Fruit fly (Drosophila melanogaster): ENCODE data around the gene Ipk2.

Gene Ipk2

DNA sequence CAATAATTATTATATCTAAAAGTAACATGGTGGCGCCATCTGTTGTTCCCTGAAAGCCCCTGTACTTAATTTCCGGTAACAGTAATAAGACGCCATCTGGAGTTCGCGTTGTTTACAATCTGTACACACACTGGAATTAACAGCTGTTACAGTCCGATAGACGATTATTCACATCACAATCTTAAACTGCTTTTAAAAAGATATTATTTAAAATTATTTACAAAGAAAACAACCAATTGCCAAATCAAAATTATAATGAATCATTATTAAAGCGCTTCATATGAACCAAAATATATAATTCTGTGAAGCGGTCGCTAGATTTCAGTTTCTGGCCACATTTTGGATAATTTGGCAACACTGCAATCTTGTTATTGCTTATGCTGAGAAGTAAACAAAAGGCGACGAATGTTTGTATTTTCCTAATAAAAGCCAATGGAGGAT lies 28.4 kb upstream of the Ipk2 start, which contains the start of gene CG13689 (continued):
- no peak for TF ChIP-seq CG10321 (GFP tag; IDR thresholded peaks at IDR 0.05)
- TF ChIP-seq CG14441 (GFP tag; IDR thresholded peaks at IDR 0.05) = 0 out of 2 replicates have a peak, but pooled peaks have one; percentile 39
- TF ChIP-seq CG4282 (GFP tag; optimal IDR thresholded peaks at IDR 0.05) = no peak
- TF ChIP-seq CG10565 (GFP tag; optimal IDR thresholded peaks at IDR 0.05) = no peak
- TF ChIP-seq zfh1 (GFP tag; IDR thresholded peaks at IDR 0.05) = peak; percentile 70
- no peak for TF ChIP-seq Neu2 (GFP tag; optimal IDR thresholded peaks at IDR 0.05; ENCODE audit: borderline replicate concordance)
- TF ChIP-seq CG17829 (tag; optimal IDR thresholded peaks at IDR 0.05) = peak; percentile 77
- no peak for TF ChIP-seq Bteb2 (GFP tag; optimal IDR thresholded peaks at IDR 0.05)
- TF ChIP-seq sug (tag; optimal IDR thresholded peaks at IDR 0.05) = no peak
- TF ChIP-seq CG8359 (GFP tag; optimal IDR thresholded peaks at IDR 0.05; ENCODE audit: borderline replicate concordance) = no peak
- no peak for TF ChIP-seq CG13296 (GFP tag; optimal IDR thresholded peaks at IDR 0.05)
- TF ChIP-seq wdn (GFP tag; IDR thresholded peaks at IDR 0.05) = no peak
- TF ChIP-seq CG10959 (GFP tag; IDR thresholded peaks at IDR 0.05) = no peak
- peak; percentile 70 for TF ChIP-seq CG2116 (GFP tag; optimal IDR thresholded peaks at IDR 0.05)
- TF ChIP-seq h (optimal IDR thresholded peaks at IDR 0.05) = no peak
- TF ChIP-seq sima (GFP tag; optimal IDR thresholded peaks at IDR 0.05) = no peak
- TF ChIP-seq psq (GFP tag; optimal IDR thresholded peaks at IDR 0.05) = no peak
- no peak for TF ChIP-seq emc (GFP tag; optimal IDR thresholded peaks at IDR 0.05)
- no peak for TF ChIP-seq ken (GFP tag; IDR thresholded peaks at IDR 0.05)
- TF ChIP-seq shn (GFP tag; optimal IDR thresholded peaks at IDR 0.05) = no peak
- no peak for TF ChIP-seq odd (GFP tag; optimal IDR thresholded peaks at IDR 0.05)
- no peak for TF ChIP-seq CG2875 (GFP tag; optimal IDR thresholded peaks at IDR 0.05)
- peak in 1 of 3 experiments; percentile 12 for TF ChIP-seq lola (GFP tag; optimal IDR thresholded peaks at IDR 0.05)
- no peak for TF ChIP-seq CG15269 (tag; optimal IDR thresholded peaks at IDR 0.05)
- TF ChIP-seq Rx (GFP tag; IDR thresholded peaks at IDR 0.05) = 0 out of 2 replicates have a peak, but pooled peaks have one; percentile 12
- TF ChIP-seq nerfin-2 (GFP tag; IDR thresholded peaks at IDR 0.05; ENCODE audit: partially characterized antibody) = no peak
- no peak for TF ChIP-seq gcm2 (GFP tag; optimal IDR thresholded peaks at IDR 0.05)
- TF ChIP-seq mirr (GFP tag; optimal IDR thresholded peaks at IDR 0.05) = no peak
- TF ChIP-seq CG1024 (GFP tag; IDR thresholded peaks at IDR 0.05) = peak; percentile 42
- peak; percentile 22; the same call in 1 of the 3 replicates for TF ChIP-seq Mrtf (GFP tag; IDR thresholded peaks at IDR 0.05)
- no peak for TF ChIP-seq CG12219 (GFP tag; optimal IDR thresholded peaks at IDR 0.05)
- TF ChIP-seq Pdp1 (GFP tag; optimal IDR thresholded peaks at IDR 0.05) = peak in 1 of 2 experiments; percentile 29
- peak; percentile 49 for TF ChIP-seq CG8290 (GFP tag; optimal IDR thresholded peaks at IDR 0.05)
- TF ChIP-seq CG8290 (tag; optimal IDR thresholded peaks at IDR 0.05) = no peak
- TF ChIP-seq CG3163 (GFP tag; optimal IDR thresholded peaks at IDR 0.05) = no peak
- TF ChIP-seq slp2 (GFP tag; optimal IDR thresholded peaks at IDR 0.05) = no peak
- no peak for TF ChIP-seq inv (GFP tag; IDR thresholded peaks at IDR 0.05; ENCODE audit: partially characterized antibody)
- no peak for TF ChIP-seq Sox100B (GFP tag; optimal IDR thresholded peaks at IDR 0.05)
- TF ChIP-seq esg (GFP tag; conservative IDR thresholded peaks at IDR 0.05) = no peak
- TF ChIP-seq CG32767 (GFP tag; IDR thresholded peaks at IDR 0.05) = no peak
- no peak for TF ChIP-seq CG6654 (GFP tag; optimal IDR thresholded peaks at IDR 0.05)
- TF ChIP-seq sna (GFP tag; IDR thresholded peaks at IDR 0.05; ENCODE audit: partially characterized antibody) = no peak; the same call in 1 of the 2 replicates
- TF ChIP-seq kni (GFP tag; optimal IDR thresholded peaks at IDR 0.05) = no peak
- no peak for TF ChIP-seq zfh2 (GFP tag; optimal IDR thresholded peaks at IDR 0.05)
- TF ChIP-seq CG13894 (tag; optimal IDR thresholded peaks at IDR 0.05) = no peak
- peak; percentile 13 for TF ChIP-seq Dip3 (GFP tag; optimal IDR thresholded peaks at IDR 0.05)
- no peak for TF ChIP-seq Adf1 (GFP tag; IDR thresholded peaks at IDR 0.05)
- no peak for TF ChIP-seq CG5953 (GFP tag; IDR thresholded peaks at IDR 0.05)
- TF ChIP-seq jing (GFP tag; optimal IDR thresholded peaks at IDR 0.05) = no peak
- TF ChIP-seq toy (GFP tag; IDR thresholded peaks at IDR 0.05) = no peak
- peak; percentile 55 for TF ChIP-seq onecut (GFP tag; IDR thresholded peaks at IDR 0.05)
- peak; percentile 37 for TF ChIP-seq HLH54F (GFP tag; optimal IDR thresholded peaks at IDR 0.05)

Data from whole organism, embryonic.